Worm (Caenorhabditis elegans): ENCODE measurements around the gene scrm-3.

ce11 chrV:3332023-3332422 is 25.0 kb downstream of the scrm-3 start, which contains the start of gene C17B7.9:
- TF ChIP-seq sox-4 (tag; optimal IDR thresholded peaks at IDR 0.05) = no peak
- TF ChIP-seq pha-4 (tag; optimal IDR thresholded peaks at IDR 0.05) = no peak
- TF ChIP-seq ets-4 (tag; optimal IDR thresholded peaks at IDR 0.05) = no peak
- no peak for TF ChIP-seq ceh-45 (GFP tag; IDR thresholded peaks at IDR 0.05)
- TF ChIP-seq ama-1 (optimal IDR thresholded peaks at IDR 0.05) = no peak
- TF ChIP-seq mec-3 (tag; optimal IDR thresholded peaks at IDR 0.05; ENCODE audit: borderline replicate concordance) = no peak
- TF ChIP-seq pax-1 (tag; optimal IDR thresholded peaks at IDR 0.05) = no peak
- TF ChIP-seq fkh-6 (tag; optimal IDR thresholded peaks at IDR 0.05) = no peak
- TF ChIP-seq dve-1 (tag; optimal IDR thresholded peaks at IDR 0.05) = no peak
- TF ChIP-seq nhr-11 (tag; optimal IDR thresholded peaks at IDR 0.05) = no peak

All from whole organism, late embryonic.